Fruit fly (Drosophila melanogaster) whole organism, adult: ENCODE data around the gene CG13659.
A peak's percentile ranks its signal among the peaks of the same experiment; 100 is the strongest.

Experiments used
- CG12768 ChIP-seq: fragments of 200-800 bp; sonication (Bioruptor generic); optimal IDR thresholded peaks from 2 replicates; lab custom pipeline; 2017; ENCODE audit warnings: missing biosample characterization, missing genetic modification characterization, mild to moderate bottlenecking, moderate library complexity, missing genetic modification reagents
- CG1620 ChIP-seq: fragments of 200-800 bp; sonication (Bioruptor generic); optimal IDR thresholded peaks from 2 replicates; lab custom pipeline; 2016; ENCODE audit warnings: missing biosample characterization, missing genetic modification characterization
- CG33017 ChIP-seq: fragments of 200-800 bp; sonication (Bioruptor generic); optimal IDR thresholded peaks from 2 replicates; lab custom pipeline; 2018; ENCODE audit warnings: missing biosample characterization, mild to moderate bottlenecking, missing genetic modification characterization, moderate library complexity
- Clk ChIP-seq: fragments of 200-800 bp; sonication (Bioruptor generic); optimal IDR thresholded peaks from 2 replicates; lab custom pipeline; 2017; ENCODE audit warnings: missing biosample characterization, missing genetic modification characterization

DNA sequence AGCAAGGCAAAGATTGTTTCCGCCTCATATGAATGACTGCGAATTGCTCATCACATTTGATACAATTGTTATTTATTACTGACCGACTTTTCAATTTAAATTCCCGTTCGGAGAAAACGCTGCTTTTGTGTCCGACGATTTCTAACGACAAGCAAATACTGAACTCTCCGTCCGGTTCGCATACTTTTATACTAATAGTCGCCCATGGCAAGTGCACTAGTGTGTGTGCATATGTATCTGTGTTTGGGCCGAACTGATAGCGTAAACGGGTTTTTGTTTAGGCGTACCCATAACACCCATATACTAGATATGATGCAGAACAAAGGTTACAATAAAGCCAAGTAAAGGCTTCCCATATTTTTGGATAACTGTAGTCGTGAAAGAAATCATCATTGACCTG is 7.5 kb downstream of the CG13659 start, which contains the start of gene CG10550:
- TF ChIP-seq CG12768 (GFP tag; lab: Kevin White, UChicago) (peak; percentile 61), CG1620 (GFP tag; lab: Kevin White, UChicago) (no peak), Clk (GFP tag; lab: Kevin White, UChicago) (no peak), CG33017 (no peak)
